Worm (Caenorhabditis elegans): Measurements from ENCODE around the gene Y81B9A.3.

The Y81B9A.3 gene

ce11 chrX:9226904-9227303 lies 44.7 kb downstream of the Y81B9A.3 start:
- TF ChIP-seq chd-7 (tag; optimal IDR thresholded peaks at IDR 0.05) (no peak), nhr-90 (tag; optimal IDR thresholded peaks at IDR 0.05) (no peak), Y79H2A.3 (GFP tag; conservative IDR thresholded peaks at IDR 0.05) (no peak), let-607 (tag; optimal IDR thresholded peaks at IDR 0.05) (no peak), madf-10 (tag; optimal IDR thresholded peaks at IDR 0.05) (no peak), F22D6.2 (tag; optimal IDR thresholded peaks at IDR 0.05) (no peak), hrde-1 (tag; optimal IDR thresholded peaks at IDR 0.05; ENCODE audit: borderline replicate concordance) (no peak), F57A8.1 (GFP tag; optimal IDR thresholded peaks at IDR 0.05) (no peak), egl-18 (GFP tag; IDR thresholded peaks at IDR 0.05) (no peak)

ce11 chrX:9228441-9228840 lies 46.2 kb downstream of the Y81B9A.3 start:
- no peak for TF ChIP-seq ceh-27 (GFP tag; optimal IDR thresholded peaks at IDR 0.05)
- no peak for TF ChIP-seq fkh-3 (tag; optimal IDR thresholded peaks at IDR 0.05)
- no peak for TF ChIP-seq rcor-1 (GFP tag; IDR thresholded peaks at IDR 0.05)
- no peak for TF ChIP-seq mcd-1 (GFP tag; IDR thresholded peaks at IDR 0.05)
- TF ChIP-seq ccch-3 (GFP tag; optimal IDR thresholded peaks at IDR 0.05), result no peak
- TF ChIP-seq him-1 (tag; optimal IDR thresholded peaks at IDR 0.05), result no peak
- no peak for TF ChIP-seq zfh-2 (GFP tag; conservative IDR thresholded peaks at IDR 0.05)
- no peak for TF ChIP-seq ztf-3 (GFP tag; optimal IDR thresholded peaks at IDR 0.05)
- TF ChIP-seq K11D2.4 (GFP tag; IDR thresholded peaks at IDR 0.05), result no peak
- no peak for TF ChIP-seq sea-2 (GFP tag; IDR thresholded peaks at IDR 0.05)
- no peak for TF ChIP-seq ama-1 (optimal IDR thresholded peaks at IDR 0.05)
- no peak for TF ChIP-seq ama-1 (GFP tag; optimal IDR thresholded peaks at IDR 0.05)

ce11 chrX:9230322-9230721 lies 48.1 kb downstream of the Y81B9A.3 start:
- TF ChIP-seq let-526 (GFP tag; IDR thresholded peaks at IDR 0.05) (no peak), F37B4.10 (GFP tag; IDR thresholded peaks at IDR 0.05) (no peak), egl-18 (GFP tag; IDR thresholded peaks at IDR 0.05) (no peak), tlf-1 (GFP tag; optimal IDR thresholded peaks at IDR 0.05) (no peak), lin-26 (GFP tag; IDR thresholded peaks at IDR 0.05) (no peak), somi-1 (GFP tag; optimal IDR thresholded peaks at IDR 0.05) (no peak), ccch-3 (GFP tag; optimal IDR thresholded peaks at IDR 0.05) (no peak), hlh-12 (tag; optimal IDR thresholded peaks at IDR 0.05) (no peak), ztf-18 (tag; optimal IDR thresholded peaks at IDR 0.05) (no peak), xnd-1 (tag; optimal IDR thresholded peaks at IDR 0.05) (no peak), hlh-26 (GFP tag; conservative IDR thresholded peaks at IDR 0.05) (no peak), ets-4 (GFP tag; optimal IDR thresholded peaks at IDR 0.05) (no peak), madf-8 (GFP tag; conservative IDR thresholded peaks at IDR 0.05) (no peak), cebp-1 (GFP tag; IDR thresholded peaks at IDR 0.05) (no peak), cebp-1 (tag; optimal IDR thresholded peaks at IDR 0.05) (no peak), snpc-3.4 (tag; optimal IDR thresholded peaks at IDR 0.05) (no peak), him-1 (tag; optimal IDR thresholded peaks at IDR 0.05) (no peak), madf-3 (GFP tag; IDR thresholded peaks at IDR 0.05) (no peak)

- TF ChIP-seq nhr-80 (tag; optimal IDR thresholded peaks at IDR 0.05) (peak; percentile 33), F39B2.1 (GFP tag; IDR thresholded peaks at IDR 0.05) (no peak)
These were observed 49.3 kb downstream of the Y81B9A.3 start for ce11 chrX:9231556-9231955.

All from whole organism, young adult.